Worm (Caenorhabditis elegans) whole organism, L3 larva: ENCODE measurements around the gene H04M03.12.

Experiments used
- fkh-10 ChIP-seq: sonication (generic microtip); optimal IDR thresholded peaks from 2 replicates; lab custom pipeline; 2017; ENCODE audit warnings: missing biosample characterization, missing genetic modification reagents, missing genetic modification characterization
- fkh-2 ChIP-seq: fragments of 150-350 bp; optimal IDR thresholded peaks from 2 replicates; lab custom pipeline; 2014; ENCODE audit warnings: missing biosample characterization, missing genetic modification reagents, missing genetic modification characterization
- fos-1 ChIP-seq: fragments of 150-350 bp; optimal IDR thresholded peaks from 2 replicates; lab custom pipeline; 2014; ENCODE audit warnings: missing biosample characterization, missing genetic modification characterization
- lin-39 ChIP-seq: fragments of 150-350 bp; optimal IDR thresholded peaks from 2 replicates; lab custom pipeline; 2018; ENCODE audit warnings: missing biosample characterization, missing genetic modification reagents, missing genetic modification characterization
- nhr-11 ChIP-seq: fragments of 150-350 bp; optimal IDR thresholded peaks from 2 replicates; lab custom pipeline; 2014; ENCODE audit warnings: missing biosample characterization, missing genetic modification characterization
- skn-1 ChIP-seq: fragments of 150-350 bp; optimal IDR thresholded peaks from 2 replicates; lab custom pipeline; 2014; ENCODE audit warnings: missing biosample characterization, missing genetic modification characterization
- unc-39 ChIP-seq: sonication (generic microtip); optimal IDR thresholded peaks from 4 replicates; lab custom pipeline; 2017; ENCODE audit warnings: missing biosample characterization, missing genetic modification characterization
- unc-62 ChIP-seq: fragments of 150-350 bp; sonication (generic microtip); optimal IDR thresholded peaks from 4 replicates; lab custom pipeline; 2014; ENCODE audit warnings: missing biosample characterization, missing genetic modification reagents, missing genetic modification characterization

DNA sequence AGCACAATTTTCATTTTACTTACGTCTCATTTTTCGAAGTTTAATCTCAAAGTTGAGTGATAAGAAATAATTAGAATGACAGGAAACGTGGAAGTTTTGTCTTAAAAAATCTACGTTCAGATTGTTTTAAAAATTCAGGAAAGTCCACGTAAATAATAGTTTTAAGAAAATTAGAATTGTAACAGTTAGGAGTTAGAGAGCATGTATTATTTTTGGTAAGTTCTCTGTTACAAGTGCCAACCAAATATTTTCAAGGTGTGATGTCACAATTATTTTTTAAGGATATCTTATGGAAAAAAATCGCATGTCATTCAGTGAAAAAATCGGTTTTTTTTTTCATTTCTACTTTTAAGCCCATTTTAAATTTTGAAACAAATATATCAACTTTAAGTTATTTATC lies 18.7 kb downstream of the H04M03.12 start, which contains the start of gene H04M03.11:
- TF ChIP-seq fos-1 (tag; lab: Kevin White, UChicago) (no peak), unc-39 (tag; lab: Kevin White, UChicago) (no peak), skn-1 (tag; lab: Kevin White, UChicago) (no peak), nhr-11 (tag; lab: Kevin White, UChicago) (no peak), lin-39 (tag; lab: Kevin White, UChicago) (no peak), fkh-10 (GFP tag; lab: Kevin White, UChicago) (no peak), unc-62 (no peak), fkh-2 (no peak)
